Fruit fly (Drosophila melanogaster) whole organism, pupa: ENCODE measurements around the gene Pif1A.

ENCODE experiments used
- CG12605 ChIP-seq: fragments of 200-800 bp; sonication (Bioruptor generic); IDR thresholded peaks from 2 replicates; pipeline ENCODE4 v1.3.6; 2022; ENCODE audit warnings: missing biosample characterization, missing genetic modification characterization
- CG13204 ChIP-seq: fragments of 200-800 bp; sonication (Bioruptor generic); optimal IDR thresholded peaks from 2 replicates; lab custom pipeline; 2018; ENCODE audit warnings: missing biosample characterization, mild to moderate bottlenecking, missing genetic modification characterization, moderate library complexity
- CG14655 ChIP-seq: fragments of 200-800 bp; sonication (Bioruptor generic); optimal IDR thresholded peaks from 3 replicates; lab custom pipeline; 2017; ENCODE audit warnings: mild to moderate bottlenecking, missing biosample characterization, missing genetic modification reagents, missing genetic modification characterization
- CG17806 ChIP-seq: fragments of 200-800 bp; sonication (Bioruptor generic); optimal IDR thresholded peaks from 2 replicates; lab custom pipeline; 2018; ENCODE audit warnings: missing biosample characterization, mild to moderate bottlenecking, missing genetic modification characterization, moderate library complexity
- CG8159 ChIP-seq: fragments of 200-800 bp; sonication (Bioruptor generic); optimal IDR thresholded peaks from 3 replicates; lab custom pipeline; 2018; ENCODE audit warnings: missing biosample characterization, mild to moderate bottlenecking, missing genetic modification characterization, moderate library complexity
- CG8301 ChIP-seq: fragments of 200-800 bp; sonication (Bioruptor generic); optimal IDR thresholded peaks from 2 replicates; lab custom pipeline; 2018; ENCODE audit warnings: missing biosample characterization, mild to moderate bottlenecking, missing genetic modification characterization
- D1 ChIP-seq: fragments of 200-800 bp; sonication (Bioruptor generic); optimal IDR thresholded peaks from 2 replicates; lab custom pipeline; 2018; ENCODE audit warnings: missing biosample characterization, mild to moderate bottlenecking, missing genetic modification characterization, moderate library complexity
- EcR ChIP-seq: fragments of 200-800 bp; sonication (Bioruptor generic); optimal IDR thresholded peaks from 3 replicates; lab custom pipeline; 2019; ENCODE audit warnings: missing biosample characterization, missing genetic modification characterization, mild to moderate bottlenecking, moderate library complexity, missing genetic modification reagents
- Ets98B ChIP-seq: fragments of 200-800 bp; sonication (Bioruptor generic); IDR thresholded peaks from 2 replicates; pipeline ENCODE4 v1.3.6; 2022; ENCODE audit warnings: missing biosample characterization, missing genetic modification characterization
- Snoo ChIP-seq: fragments of 200-800 bp; sonication (Bioruptor generic); optimal IDR thresholded peaks from 3 replicates; lab custom pipeline; 2017; ENCODE audit warnings: missing biosample characterization, mild to moderate bottlenecking, missing genetic modification characterization, inconsistent platforms
- fd96Ca ChIP-seq: fragments of 200-800 bp; sonication (Bioruptor generic); IDR thresholded peaks from 3 replicates; pipeline ENCODE4 v1.3.6; 2022; ENCODE audit warnings: missing biosample characterization, missing genetic modification characterization

The Pif1A gene

dm6 chr3R:8725179-8725578 lies 75.8 kb downstream of the Pif1A start, which contains the start of gene ouib:
Gene ouib (plus strand): TSS chr3R:8725479.
- TF ChIP-seq CG13204 = no peak
- no peak for TF ChIP-seq CG12605 (GFP tag; lab: Robert Waterston, UW)
- TF ChIP-seq Ets98B (GFP tag; lab: Robert Waterston, UW) = no peak
- no peak for TF ChIP-seq CG8301 (tag; lab: Kevin White, UChicago)
- no peak for TF ChIP-seq CG17806 (tag; lab: Kevin White, UChicago)
- no peak for TF ChIP-seq CG8159 (tag; lab: Kevin White, UChicago)
- TF ChIP-seq CG14655 (GFP tag; lab: Kevin White, UChicago) = no peak
- no peak for TF ChIP-seq fd96Ca (GFP tag; lab: Robert Waterston, UW)
- TF ChIP-seq D1 (tag; lab: Kevin White, UChicago) = no peak
- no peak for TF ChIP-seq Snoo
- no peak for TF ChIP-seq EcR (GFP tag; lab: Kevin White, UChicago)
